Worm (Caenorhabditis elegans): ENCODE measurements around the gene epg-5.

- TF ChIP-seq dmd-6 (GFP tag; IDR thresholded peaks at IDR 0.05) (no peak), ces-1 (GFP tag; optimal IDR thresholded peaks at IDR 0.05) (no peak), nhr-237 (tag; optimal IDR thresholded peaks at IDR 0.05) (no peak), nhr-76 (tag; optimal IDR thresholded peaks at IDR 0.05) (no peak), unc-62 (GFP tag; optimal IDR thresholded peaks at IDR 0.05 in 1 of 2) (peak in 1 of 2 experiments; percentile 13), unc-62 (tag; optimal IDR thresholded peaks at IDR 0.05) (no peak), lin-15B (tag; optimal IDR thresholded peaks at IDR 0.05) (no peak), lin-39 (tag; optimal IDR thresholded peaks at IDR 0.05) (no peak), aha-1 (tag) (no peak), fos-1 (tag; optimal IDR thresholded peaks at IDR 0.05) (no peak), dpl-1 (GFP tag; optimal IDR thresholded peaks at IDR 0.05) (no peak)
Measured at ce11 chrII:6563238-6563637, 45.9 kb downstream of the epg-5 start.

Measured in whole organism, L4 larva.